Fruit fly (Drosophila melanogaster): ENCODE results near the gene Strump.
A peak's percentile ranks its signal among the peaks of the same experiment; 100 is the strongest.

The Strump gene

dm6 chr3L:16165356-16166168 lies 43.8 kb downstream of the Strump start (continued):
- TF ChIP-seq fru (optimal IDR thresholded peaks at IDR 0.05) (no peak), nmo (GFP tag; optimal IDR thresholded peaks at IDR 0.05) (peak; percentile 26), toy (GFP tag; IDR thresholded peaks at IDR 0.05) (no peak), HLH54F (GFP tag; optimal IDR thresholded peaks at IDR 0.05) (peak; percentile 68), dm (GFP tag; optimal IDR thresholded peaks at IDR 0.05) (no peak), Sox102F (GFP tag; optimal IDR thresholded peaks at IDR 0.05) (peak; percentile 44), slou (GFP tag; optimal IDR thresholded peaks at IDR 0.05) (peak; percentile 51), CG33557 (GFP tag; optimal IDR thresholded peaks at IDR 0.05) (no peak), Sry-β (GFP tag; optimal IDR thresholded peaks at IDR 0.05) (no peak), Bgb (GFP tag; IDR thresholded peaks at IDR 0.05; ENCODE audit: partially characterized antibody) (no peak), CG4707 (GFP tag; optimal IDR thresholded peaks at IDR 0.05) (no peak), CG13123 (GFP tag; optimal IDR thresholded peaks at IDR 0.05) (no peak), tio (GFP tag; optimal IDR thresholded peaks at IDR 0.05) (peak; percentile 66), row (GFP tag; IDR thresholded peaks at IDR 0.05) (peak; percentile 51), YL-1 (GFP tag; optimal IDR thresholded peaks at IDR 0.05) (no peak), CG13424 (tag; optimal IDR thresholded peaks at IDR 0.05) (peak; percentile 27), ro (GFP tag; IDR thresholded peaks at IDR 0.05) (no peak), Hand (GFP tag; optimal IDR thresholded peaks at IDR 0.05) (no peak), B-H2 (GFP tag; optimal IDR thresholded peaks at IDR 0.05) (no peak), D19A (tag; optimal IDR thresholded peaks at IDR 0.05) (no peak), CG18262 (tag; optimal IDR thresholded peaks at IDR 0.05) (peak; percentile 0), croc (GFP tag; conservative IDR thresholded peaks at IDR 0.05) (no peak), H2.0 (GFP tag; IDR thresholded peaks at IDR 0.05) (0 out of 2 replicates have a peak, but pooled peaks have one; percentile 28), CG11696 (GFP tag; IDR thresholded peaks at IDR 0.05) (no peak), twi (tag; optimal IDR thresholded peaks at IDR 0.05) (no peak), Fer1 (GFP tag; optimal IDR thresholded peaks at IDR 0.05) (no peak), ap (GFP tag; IDR thresholded peaks at IDR 0.05) (no peak), Hr3 (GFP tag; optimal IDR thresholded peaks at IDR 0.05) (peak; percentile 29), cas (GFP tag; IDR thresholded peaks at IDR 0.05) (no peak), sob (GFP tag; IDR thresholded peaks at IDR 0.05) (peak; percentile 39; the same call in 1 of the 2 replicates), slp2 (GFP tag; optimal IDR thresholded peaks at IDR 0.05) (no peak), CG33213 (GFP tag; optimal IDR thresholded peaks at IDR 0.05) (no peak), CG14441 (GFP tag; IDR thresholded peaks at IDR 0.05) (no peak; the same call in 1 of the 2 replicates), D (optimal IDR thresholded peaks at IDR 0.05) (no peak), D (GFP tag; optimal IDR thresholded peaks at IDR 0.05) (no peak), sug (tag; optimal IDR thresholded peaks at IDR 0.05) (no peak), lov (optimal IDR thresholded peaks at IDR 0.05) (no peak), lov (GFP tag; IDR thresholded peaks at IDR 0.05) (no peak), klu (GFP tag; IDR thresholded peaks at IDR 0.05) (no peak), CG9932 (GFP tag; IDR thresholded peaks at IDR 0.05) (peak; percentile 74), NFAT (GFP tag; IDR thresholded peaks at IDR 0.05) (no peak; the same call in 1 of the 2 replicates), CG3065 (GFP tag; optimal IDR thresholded peaks at IDR 0.05) (no peak), CG1647 (GFP tag; optimal IDR thresholded peaks at IDR 0.05) (no peak), nerfin-2 (GFP tag; IDR thresholded peaks at IDR 0.05; ENCODE audit: partially characterized antibody) (no peak), maf-S (GFP tag; optimal IDR thresholded peaks at IDR 0.05) (peak; percentile 31), inv (GFP tag; IDR thresholded peaks at IDR 0.05; ENCODE audit: partially characterized antibody) (no peak), sisA (GFP tag; IDR thresholded peaks at IDR 0.05) (no peak), gsb (GFP tag; IDR thresholded peaks at IDR 0.05) (no peak), ham (GFP tag; IDR thresholded peaks at IDR 0.05) (no peak), eyg (GFP tag; optimal IDR thresholded peaks at IDR 0.05) (no peak), tap (tag; optimal IDR thresholded peaks at IDR 0.05) (no peak)
